Fruit fly (Drosophila melanogaster): ENCODE results near the gene CG14200.
A peak's percentile ranks its signal among the peaks of the same experiment; 100 is the strongest.

CG14200 gene

DNA sequence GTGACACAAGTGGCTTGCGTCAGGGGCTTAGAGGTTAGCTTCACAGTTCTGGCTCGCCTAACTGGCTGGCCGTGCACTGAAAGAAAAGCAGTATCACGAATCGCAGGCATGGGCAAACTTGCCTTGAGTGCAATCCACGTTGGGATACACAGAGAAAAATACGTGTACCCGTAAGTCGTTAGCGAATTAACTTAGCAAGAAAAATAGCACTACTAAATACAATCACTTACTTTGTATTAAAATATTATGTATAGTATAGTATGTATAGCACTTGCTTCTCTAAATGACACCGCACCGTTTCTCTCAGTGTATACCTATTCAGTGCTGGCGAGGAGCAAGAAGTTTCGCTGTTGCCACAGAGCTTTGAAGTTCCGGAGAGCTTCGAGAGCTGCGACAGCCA lies 42.2 kb upstream of the CG14200 start (continued):
- TF ChIP-seq jing (GFP tag; optimal IDR thresholded peaks at IDR 0.05) = peak; percentile 20
- TF ChIP-seq CG4424 (GFP tag; optimal IDR thresholded peaks at IDR 0.05) = peak; percentile 31
- TF ChIP-seq CG11560 (tag; IDR thresholded peaks at IDR 0.05) = 0 out of 3 replicates have a peak, but pooled peaks have one; percentile 17
- TF ChIP-seq CG1529 (GFP tag; optimal IDR thresholded peaks at IDR 0.05) = no peak
- TF ChIP-seq CG17385 (GFP tag; optimal IDR thresholded peaks at IDR 0.05) = peak; percentile 34
- peak; percentile 63 for TF ChIP-seq Meics (GFP tag; optimal IDR thresholded peaks at IDR 0.05)
- TF ChIP-seq fu2 (GFP tag; optimal IDR thresholded peaks at IDR 0.05) = no peak
- TF ChIP-seq Oli (tag; optimal IDR thresholded peaks at IDR 0.05) = peak; percentile 48
- TF ChIP-seq dpn (GFP tag; optimal IDR thresholded peaks at IDR 0.05) = peak; percentile 6 to 9
- TF ChIP-seq CG2678 (tag; optimal IDR thresholded peaks at IDR 0.05) = peak; percentile 67
- TF ChIP-seq Ssrp (tag; optimal IDR thresholded peaks at IDR 0.05) = peak; percentile 22
- no peak for TF ChIP-seq fru (optimal IDR thresholded peaks at IDR 0.05)
- TF ChIP-seq CG32532 (GFP tag; IDR thresholded peaks at IDR 0.05) = peak; percentile 32; the same call in 1 of the 2 replicates
- peak; percentile 14 for TF ChIP-seq az2 (GFP tag; optimal IDR thresholded peaks at IDR 0.05)
- TF ChIP-seq CG4404 (GFP tag; IDR thresholded peaks at IDR 0.05) = no peak
- TF ChIP-seq vvl (GFP tag; IDR thresholded peaks at IDR 0.05) = peak; percentile 51
- peak; percentile 5 for TF ChIP-seq HmgZ (tag; optimal IDR thresholded peaks at IDR 0.05)
- no peak for TF ChIP-seq CG9609 (GFP tag; optimal IDR thresholded peaks at IDR 0.05)
- TF ChIP-seq Ets65A (GFP tag) = peak; percentile 84
- TF ChIP-seq Blimp-1 (GFP tag; optimal IDR thresholded peaks at IDR 0.05) = peak; percentile 37
- peak; percentile 40 for TF ChIP-seq phol (tag; optimal IDR thresholded peaks at IDR 0.05)
- peak; percentile 30; the same call in 1 of the 2 replicates for TF ChIP-seq CG17328 (GFP tag; IDR thresholded peaks at IDR 0.05)
- peak; percentile 17 for TF ChIP-seq CG12071 (GFP tag; optimal IDR thresholded peaks at IDR 0.05)
- no peak for TF ChIP-seq CG4617 (GFP tag; optimal IDR thresholded peaks at IDR 0.05; ENCODE audit: borderline replicate concordance)
- no peak for TF ChIP-seq CG7786 (GFP tag; optimal IDR thresholded peaks at IDR 0.05)
- peak; percentile 35 for TF ChIP-seq CG2712 (tag; optimal IDR thresholded peaks at IDR 0.05)
- TF ChIP-seq esg (GFP tag; conservative IDR thresholded peaks at IDR 0.05) = peak; percentile 44
- TF ChIP-seq CG9437 (GFP tag; optimal IDR thresholded peaks at IDR 0.05) = peak; percentile 12
- 0 out of 2 replicates have a peak, but pooled peaks have one; percentile 40 for TF ChIP-seq ranshi (GFP tag; IDR thresholded peaks at IDR 0.05)
- peak; percentile 60 for TF ChIP-seq CG7839 (tag; optimal IDR thresholded peaks at IDR 0.05)
- TF ChIP-seq pho (GFP tag; optimal IDR thresholded peaks at IDR 0.05) = no peak
- TF ChIP-seq bsh (GFP tag; optimal IDR thresholded peaks at IDR 0.05) = peak in 1 of 2 experiments; percentile 37
- TF ChIP-seq lab (GFP tag; optimal IDR thresholded peaks at IDR 0.05) = peak; percentile 71
- peak; percentile 62 for TF ChIP-seq dmrt99B (tag; optimal IDR thresholded peaks at IDR 0.05)
- TF ChIP-seq wor (GFP tag; IDR thresholded peaks at IDR 0.05) = no peak; the same call in 1 of the 2 replicates
- no peak for TF ChIP-seq B-H1 (GFP tag; IDR thresholded peaks at IDR 0.05)
- TF ChIP-seq zf30C (GFP tag; optimal IDR thresholded peaks at IDR 0.05) = peak; percentile 11
- no peak for TF ChIP-seq pros (GFP tag; optimal IDR thresholded peaks at IDR 0.05)
- TF ChIP-seq lov (optimal IDR thresholded peaks at IDR 0.05) = no peak
- no peak for TF ChIP-seq lov (GFP tag; IDR thresholded peaks at IDR 0.05)
- TF ChIP-seq row (GFP tag; IDR thresholded peaks at IDR 0.05) = peak; percentile 67
- TF ChIP-seq ewg (GFP tag; optimal IDR thresholded peaks at IDR 0.05) = no peak
- no peak for TF ChIP-seq rib (GFP tag; IDR thresholded peaks at IDR 0.05)
- TF ChIP-seq CG7556 (GFP tag; optimal IDR thresholded peaks at IDR 0.05) = peak; percentile 65
- peak; percentile 65 for TF ChIP-seq Fer1 (GFP tag; optimal IDR thresholded peaks at IDR 0.05)
- no peak for TF ChIP-seq CG10462 (GFP tag; optimal IDR thresholded peaks at IDR 0.05)
- no peak for TF ChIP-seq CG1024 (GFP tag; IDR thresholded peaks at IDR 0.05)
- TF ChIP-seq Xrp1 (GFP tag; IDR thresholded peaks at IDR 0.05) = peak; percentile 54
- TF ChIP-seq CG3163 (GFP tag; optimal IDR thresholded peaks at IDR 0.05) = no peak
- no peak for TF ChIP-seq sob (GFP tag; IDR thresholded peaks at IDR 0.05)
- no peak for TF ChIP-seq Aef1 (GFP tag; IDR thresholded peaks at IDR 0.05)
- TF ChIP-seq sisA (GFP tag; IDR thresholded peaks at IDR 0.05) = peak; percentile 52
